Worm (Caenorhabditis elegans) whole organism, young adult: ENCODE measurements around the gene atf-7.

Experiments used
- B0019.2 ChIP-seq: fragments of 200-800 bp; sonication (Bioruptor generic); conservative IDR thresholded peaks from 2 replicates; pipeline ENCODE4 v1.3.6; 2022; ENCODE audit warnings: missing genetic modification reagents, missing genetic modification characterization, missing compliant biosample characterization
- F33H1.4 ChIP-seq: fragments of 200-800 bp; sonication (Bioruptor generic); IDR thresholded peaks from 2 replicates; pipeline ENCODE4 v1.3.6; 2022; ENCODE audit warnings: missing genetic modification reagents, missing genetic modification characterization, missing compliant biosample characterization
- F49E8.2 ChIP-seq: sonication (generic microtip); optimal IDR thresholded peaks from 3 replicates; lab custom pipeline; 2017; ENCODE audit warnings: missing genetic modification characterization, mild to moderate bottlenecking, missing compliant biosample characterization, antibody characterized with exemption, moderate library complexity; ENCODE audit not compliant: insufficient read depth
- F57A8.1 ChIP-seq: fragments of 200-800 bp; sonication (Bioruptor generic); optimal IDR thresholded peaks from 2 replicates; lab custom pipeline; 2018; ENCODE audit warnings: mild to moderate bottlenecking, missing genetic modification characterization, moderate library complexity, missing compliant biosample characterization
- K11D2.4 ChIP-seq: fragments of 200-800 bp; sonication (Bioruptor generic); IDR thresholded peaks from 2 replicates; pipeline ENCODE4 v1.3.6; 2022; ENCODE audit warnings: missing genetic modification reagents, missing genetic modification characterization, missing compliant biosample characterization
- K12H6.12 ChIP-seq: fragments of 200-800 bp; sonication (Bioruptor generic); optimal IDR thresholded peaks from 2 replicates; lab custom pipeline; 2018; ENCODE audit warnings: mild to moderate bottlenecking, missing genetic modification characterization, missing compliant biosample characterization
- T26A5.8 ChIP-seq: sonication (generic microtip); optimal IDR thresholded peaks from 2 replicates; lab custom pipeline; 2016; ENCODE audit warnings: missing genetic modification characterization, missing compliant biosample characterization
- Y53G8AR.9 ChIP-seq: fragments of 200-800 bp; sonication (Bioruptor generic); conservative IDR thresholded peaks from 2 replicates; pipeline ENCODE4 v1.3.6; 2022; ENCODE audit warnings: missing genetic modification reagents, missing genetic modification characterization, missing compliant biosample characterization
- akir-1 ChIP-seq: fragments of 200-800 bp; sonication (Bioruptor generic); optimal IDR thresholded peaks from 2 replicates; lab custom pipeline; 2018; ENCODE audit warnings: mild to moderate bottlenecking, missing genetic modification characterization, moderate library complexity, missing compliant biosample characterization
- ama-1 ChIP-seq, 3 experiments: fragments of 150-350 bp in 1 of 3; sonication (generic microtip) in 2 of 3; optimal IDR thresholded peaks; 2 replicates each; lab custom pipeline; 2014 to 2018; ENCODE audit warnings: missing biosample characterization in 2 of 3, missing genetic modification characterization in 2 of 3, missing genetic modification reagents in 2 of 3
- aptf-2 ChIP-seq: fragments of 200-800 bp; sonication (Bioruptor generic); conservative IDR thresholded peaks from 2 replicates; pipeline ENCODE4 v1.3.6; 2022; ENCODE audit warnings: missing genetic modification reagents, missing genetic modification characterization, missing compliant biosample characterization
- aptf-3 ChIP-seq: fragments of 200-800 bp; sonication (Bioruptor generic); IDR thresholded peaks from 2 replicates; pipeline ENCODE4 v1.3.6; 2022; ENCODE audit warnings: missing genetic modification characterization, missing compliant biosample characterization
- atf-7 ChIP-seq: sonication (generic microtip); optimal IDR thresholded peaks from 2 replicates; lab custom pipeline; 2017; ENCODE audit warnings: mild to moderate bottlenecking, missing genetic modification characterization, missing compliant biosample characterization
- attf-5 ChIP-seq: fragments of 200-800 bp; sonication (Bioruptor generic); optimal IDR thresholded peaks from 2 replicates; lab custom pipeline; 2018; ENCODE audit warnings: mild to moderate bottlenecking, missing genetic modification characterization, missing compliant biosample characterization
- attf-6 ChIP-seq: fragments of 200-800 bp; sonication (Bioruptor generic); IDR thresholded peaks from 2 replicates; pipeline ENCODE4 v1.3.6; 2022; ENCODE audit warnings: missing genetic modification reagents, missing genetic modification characterization, missing compliant biosample characterization
- bed-2 ChIP-seq: fragments of 200-800 bp; sonication (Bioruptor generic); IDR thresholded peaks from 2 replicates; pipeline ENCODE4 v1.3.6; 2022; ENCODE audit warnings: missing genetic modification reagents, missing genetic modification characterization, missing compliant biosample characterization
- cebp-1 ChIP-seq, 2 experiments: fragments of 200-800 bp in 1 of 2; sonication (Bioruptor generic) in 1 of 2; sonication (generic microtip) in 1 of 2; IDR thresholded peaks in 1 of 2; optimal IDR thresholded peaks in 1 of 2; 2 replicates each; pipeline versions ENCODE4 v1.3.6 to Lab custom; 2017 to 2022; ENCODE audit warnings: missing compliant biosample characterization in 2 of 2, missing genetic modification characterization in 2 of 2, mild to moderate bottlenecking in 1 of 2, missing genetic modification reagents in 1 of 2, moderate library complexity in 1 of 2
- ceh-40 ChIP-seq: fragments of 200-800 bp; sonication (Bioruptor generic); IDR thresholded peaks from 2 replicates; pipeline ENCODE4 v1.3.6; 2022; ENCODE audit warnings: missing genetic modification characterization, missing compliant biosample characterization
- ceh-58 ChIP-seq: fragments of 200-800 bp; sonication (Bioruptor generic); IDR thresholded peaks from 2 replicates; pipeline ENCODE4 v1.3.6; 2022; ENCODE audit warnings: missing genetic modification characterization, missing compliant biosample characterization
- ceh-79 ChIP-seq: sonication (generic microtip); optimal IDR thresholded peaks from 2 replicates; lab custom pipeline; 2017; ENCODE audit warnings: mild to moderate bottlenecking, missing genetic modification characterization, missing compliant biosample characterization
- chd-7 ChIP-seq: sonication (generic microtip); optimal IDR thresholded peaks from 2 replicates; lab custom pipeline; 2016; ENCODE audit warnings: mild to moderate bottlenecking, missing genetic modification characterization, moderate library complexity, missing compliant biosample characterization
- dox-1 ChIP-seq: fragments of 200-800 bp; sonication (Bioruptor generic); IDR thresholded peaks from 2 replicates; pipeline ENCODE4 v1.3.6; 2022; ENCODE audit warnings: missing genetic modification reagents, missing genetic modification characterization, missing compliant biosample characterization
- dpl-1 ChIP-seq: fragments of 150-350 bp; optimal IDR thresholded peaks from 2 replicates; lab custom pipeline; 2014; ENCODE audit warnings: missing biosample characterization, missing genetic modification reagents, missing genetic modification characterization
- egl-18 ChIP-seq: fragments of 200-800 bp; sonication (Bioruptor generic); IDR thresholded peaks from 2 replicates; pipeline ENCODE4 v1.3.6; 2022; ENCODE audit warnings: missing genetic modification reagents, missing genetic modification characterization, missing compliant biosample characterization
- him-1 ChIP-seq: sonication (generic microtip); optimal IDR thresholded peaks from 2 replicates; lab custom pipeline; 2016; ENCODE audit warnings: missing genotype, missing genetic modification reagents, missing genetic modification characterization, missing compliant biosample characterization
- hlh-12 ChIP-seq: sonication (generic microtip); optimal IDR thresholded peaks from 2 replicates; lab custom pipeline; 2016; ENCODE audit warnings: missing genetic modification characterization, missing compliant biosample characterization
- hmg-1.2 ChIP-seq: fragments of 200-800 bp; sonication (Bioruptor generic); IDR thresholded peaks from 2 replicates; pipeline ENCODE4 v1.3.6; 2022; ENCODE audit warnings: missing genetic modification reagents, missing genetic modification characterization, missing compliant biosample characterization
- hsf-1 ChIP-seq: fragments of 200-800 bp; sonication (Bioruptor generic); IDR thresholded peaks from 2 replicates; pipeline ENCODE4 v1.3.6; 2022; ENCODE audit warnings: missing genetic modification reagents, missing genetic modification characterization, missing compliant biosample characterization
- let-526 ChIP-seq: fragments of 200-800 bp; sonication (Bioruptor generic); IDR thresholded peaks from 2 replicates; pipeline ENCODE4 v1.3.6; 2022; ENCODE audit warnings: missing genetic modification reagents, missing genetic modification characterization, missing compliant biosample characterization
- let-607 ChIP-seq, 2 experiments: fragments of 200-800 bp in 1 of 2; sonication (Bioruptor generic) in 1 of 2; sonication (generic microtip) in 1 of 2; optimal IDR thresholded peaks; 2 replicates each; lab custom pipeline; 2016 to 2018; ENCODE audit warnings: mild to moderate bottlenecking in 2 of 2, missing compliant biosample characterization in 2 of 2, missing genetic modification characterization in 2 of 2, moderate library complexity in 2 of 2, missing genotype in 1 of 2
- lin-40 ChIP-seq: sonication (generic microtip); optimal IDR thresholded peaks from 2 replicates; lab custom pipeline; 2016; ENCODE audit warnings: missing genetic modification characterization, mild to moderate bottlenecking, missing compliant biosample characterization, missing genotype, missing genetic modification reagents
- lir-1 ChIP-seq: fragments of 200-800 bp; sonication (Bioruptor generic); conservative IDR thresholded peaks from 2 replicates; pipeline ENCODE4 v1.3.6; 2022; ENCODE audit warnings: missing genetic modification reagents, missing genetic modification characterization, missing compliant biosample characterization
- madf-3 ChIP-seq: fragments of 200-800 bp; sonication (Bioruptor generic); IDR thresholded peaks from 2 replicates; pipeline ENCODE4 v1.3.6; 2022; ENCODE audit warnings: missing genetic modification reagents, missing genetic modification characterization, missing compliant biosample characterization
- nfya-2 ChIP-seq: fragments of 200-800 bp; sonication (Bioruptor generic); IDR thresholded peaks from 2 replicates; pipeline ENCODE4 v1.3.6; 2022; ENCODE audit warnings: missing genetic modification reagents, missing genetic modification characterization, missing compliant biosample characterization
- nhr-27 ChIP-seq: fragments of 200-800 bp; sonication (Bioruptor generic); optimal IDR thresholded peaks from 2 replicates; lab custom pipeline; 2018; ENCODE audit warnings: mild to moderate bottlenecking, missing genetic modification characterization, moderate library complexity, missing compliant biosample characterization
- nhr-80 ChIP-seq: sonication (generic microtip); optimal IDR thresholded peaks from 2 replicates; lab custom pipeline; 2016; ENCODE audit warnings: missing genetic modification characterization, missing compliant biosample characterization
- pbrm-1 ChIP-seq: fragments of 200-800 bp; sonication (Bioruptor generic); IDR thresholded peaks from 2 replicates; pipeline ENCODE4 v1.3.6; 2022; ENCODE audit warnings: missing genetic modification reagents, missing genetic modification characterization, missing compliant biosample characterization
- rec-8 ChIP-seq, 2 experiments: sonication (generic microtip); optimal IDR thresholded peaks; 2 replicates each; lab custom pipeline; 2016; ENCODE audit warnings: mild to moderate bottlenecking in 2 of 2, missing genetic modification characterization in 2 of 2, missing genetic modification reagents in 2 of 2, missing genotype in 2 of 2, missing biosample characterization in 1 of 2, missing compliant biosample characterization in 1 of 2, moderate library complexity in 1 of 2
- sdz-38 ChIP-seq: sonication (generic microtip); optimal IDR thresholded peaks from 2 replicates; lab custom pipeline; 2016; ENCODE audit warnings: missing genotype, missing genetic modification characterization, missing compliant biosample characterization
- sptf-2 ChIP-seq: fragments of 200-800 bp; sonication (Bioruptor generic); optimal IDR thresholded peaks from 2 replicates; lab custom pipeline; 2018; ENCODE audit warnings: mild to moderate bottlenecking, missing genetic modification characterization, missing compliant biosample characterization
- tbx-9 ChIP-seq: sonication (generic microtip); optimal IDR thresholded peaks from 2 replicates; lab custom pipeline; 2016; ENCODE audit warnings: borderline replicate concordance, missing genetic modification characterization, inconsistent platforms, missing compliant biosample characterization
- xnd-1 ChIP-seq: sonication (generic microtip); optimal IDR thresholded peaks from 2 replicates; lab custom pipeline; 2016; ENCODE audit warnings: missing genotype, missing genetic modification reagents, missing genetic modification characterization, missing compliant biosample characterization
- zfh-2 ChIP-seq: fragments of 200-800 bp; sonication (Bioruptor generic); conservative IDR thresholded peaks from 2 replicates; pipeline ENCODE4 v1.3.6; 2022; ENCODE audit warnings: missing genetic modification reagents, missing genetic modification characterization, missing compliant biosample characterization
- zim-3 ChIP-seq: sonication (generic microtip); optimal IDR thresholded peaks from 2 replicates; lab custom pipeline; 2017; ENCODE audit warnings: mild to moderate bottlenecking, missing genetic modification characterization, moderate library complexity, missing compliant biosample characterization
- ztf-28 ChIP-seq: fragments of 200-800 bp; sonication (Bioruptor generic); IDR thresholded peaks from 2 replicates; pipeline ENCODE4 v1.3.6; 2022; ENCODE audit warnings: missing genetic modification reagents, missing genetic modification characterization, missing compliant biosample characterization
- ztf-3 ChIP-seq: fragments of 200-800 bp; sonication (Bioruptor generic); optimal IDR thresholded peaks from 2 replicates; lab custom pipeline; 2018; ENCODE audit warnings: mild to moderate bottlenecking, missing genetic modification characterization, missing compliant biosample characterization

The atf-7 gene

DNA sequence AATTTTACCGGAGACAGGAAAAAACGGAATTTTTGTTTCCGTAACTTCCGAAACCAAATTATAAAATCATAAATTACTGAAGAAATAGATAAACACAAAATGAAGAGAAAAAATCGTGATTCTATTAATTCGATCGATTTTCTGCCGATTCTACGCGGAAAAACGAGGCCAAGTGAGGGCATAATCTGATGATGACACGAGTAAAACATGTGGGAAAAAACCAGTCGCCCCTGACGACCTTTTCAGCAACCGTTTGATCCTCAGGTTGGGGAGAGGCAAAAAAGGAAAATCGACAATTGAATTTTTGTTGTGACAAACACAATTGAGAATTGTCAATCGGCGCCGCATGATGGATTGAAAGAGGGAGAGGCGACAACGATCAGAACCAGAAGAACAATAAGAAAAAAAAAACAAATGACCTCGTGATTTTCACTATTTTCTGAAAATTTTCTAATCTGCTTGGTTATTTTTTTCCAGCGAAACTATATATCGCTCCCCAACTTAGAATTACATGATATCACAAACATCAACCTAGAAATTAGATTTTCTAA, 6.2 kb upstream of the atf-7 start:
- no peak for TF ChIP-seq akir-1 (GFP tag; lab: Kevin White, UChicago)
- TF ChIP-seq pbrm-1 (GFP tag; lab: Robert Waterston, UW), result 0 out of 2 replicates have a peak, but pooled peaks have one; percentile 36

ce11 chrIII:4504358-4504757, 5.5 kb upstream of the atf-7 start:
- TF ChIP-seq chd-7 (tag; lab: Kevin White, UChicago) (peak; percentile 36), B0019.2 (GFP tag; lab: Robert Waterston, UW) (no peak), ztf-3 (GFP tag; lab: Kevin White, UChicago) (no peak), nhr-80 (tag; lab: Kevin White, UChicago) (peak; percentile 73), aptf-3 (no peak), him-1 (tag; lab: Kevin White, UChicago) (no peak), hlh-12 (no peak), lir-1 (GFP tag; lab: Robert Waterston, UW) (no peak), nhr-27 (tag; lab: Kevin White, UChicago) (no peak), xnd-1 (tag; lab: Kevin White, UChicago) (no peak), K11D2.4 (GFP tag; lab: Robert Waterston, UW) (no peak), ama-1 (optimal IDR thresholded peaks at IDR 0.05; lab: Kevin White, UChicago) (no peak), ama-1 (GFP tag; optimal IDR thresholded peaks at IDR 0.05; lab: Kevin White, UChicago) (no peak), K12H6.12 (tag; lab: Kevin White, UChicago) (peak; percentile 14), ceh-58 (no peak), F57A8.1 (GFP tag; lab: Kevin White, UChicago) (no peak), sdz-38 (tag; lab: Kevin White, UChicago) (no peak), zfh-2 (peak; percentile 62), dpl-1 (no peak), attf-6 (GFP tag; lab: Robert Waterston, UW) (no peak), nfya-2 (no peak), tbx-9 (tag; lab: Kevin White, UChicago) (no peak), atf-7 (tag; lab: Kevin White, UChicago) (peak; percentile 27), rec-8 (tag; optimal IDR thresholded peaks at IDR 0.05; lab: Kevin White, UChicago) (no peak), attf-5 (peak; percentile 33), hmg-1.2 (GFP tag; lab: Robert Waterston, UW) (peak; percentile 45), ztf-28 (no peak), egl-18 (GFP tag; lab: Robert Waterston, UW) (no peak), ceh-79 (tag; lab: Kevin White, UChicago) (no peak), let-607 (tag; optimal IDR thresholded peaks at IDR 0.05; lab: Kevin White, UChicago) (no peak), lin-40 (tag; lab: Kevin White, UChicago) (peak; percentile 1), F49E8.2 (no peak), zim-3 (tag; lab: Kevin White, UChicago) (no peak), let-526 (GFP tag; lab: Robert Waterston, UW) (no peak), ceh-40 (GFP tag; lab: Robert Waterston, UW) (no peak), T26A5.8 (tag; lab: Kevin White, UChicago) (no peak), Y53G8AR.9 (GFP tag; lab: Robert Waterston, UW) (no peak), F33H1.4 (GFP tag; lab: Robert Waterston, UW) (no peak), aptf-2 (GFP tag; lab: Robert Waterston, UW) (no peak), dox-1 (GFP tag; lab: Robert Waterston, UW) (peak; percentile 51; the same call in 1 of the 2 replicates), akir-1 (GFP tag; lab: Kevin White, UChicago) (no peak), madf-3 (GFP tag; lab: Robert Waterston, UW) (no peak), hsf-1 (GFP tag; lab: Robert Waterston, UW) (no peak), cebp-1 (GFP tag; IDR thresholded peaks at IDR 0.05; lab: Robert Waterston, UW) (peak; percentile 62), cebp-1 (tag; optimal IDR thresholded peaks at IDR 0.05; lab: Kevin White, UChicago) (peak; percentile 87), sptf-2 (GFP tag; lab: Kevin White, UChicago) (no peak), bed-2 (GFP tag; lab: Robert Waterston, UW) (no peak)
